Worm (Caenorhabditis elegans): ENCODE results near the gene C23G10.11.

C23G10.11 gene

ce11 chrIII:6195718-6196117, 19.7 kb downstream of the C23G10.11 start:
- no peak for TF ChIP-seq lsy-12 (tag; optimal IDR thresholded peaks at IDR 0.05)
- no peak for TF ChIP-seq snpc-4 (tag; optimal IDR thresholded peaks at IDR 0.05)
- TF ChIP-seq nhr-28 (tag; optimal IDR thresholded peaks at IDR 0.05), result no peak
- no peak for TF ChIP-seq egl-27 (tag; optimal IDR thresholded peaks at IDR 0.05)

- no peak for TF ChIP-seq nhr-77 (tag; optimal IDR thresholded peaks at IDR 0.05)
- TF ChIP-seq aly-2 (tag; optimal IDR thresholded peaks at IDR 0.05), result no peak
- TF ChIP-seq fkh-2 (tag; optimal IDR thresholded peaks at IDR 0.05), result no peak
- no peak for TF ChIP-seq ceh-82 (tag; optimal IDR thresholded peaks at IDR 0.05)
- TF ChIP-seq mdl-1 (tag; optimal IDR thresholded peaks at IDR 0.05), result no peak
- TF ChIP-seq ztf-11 (tag; optimal IDR thresholded peaks at IDR 0.05), result no peak
- TF ChIP-seq ceh-9 (tag; optimal IDR thresholded peaks at IDR 0.05), result no peak
- no peak for TF ChIP-seq snpc-4 (tag; optimal IDR thresholded peaks at IDR 0.05)
- TF ChIP-seq fos-1 (tag; optimal IDR thresholded peaks at IDR 0.05), result no peak
- TF ChIP-seq unc-39 (tag; optimal IDR thresholded peaks at IDR 0.05), result no peak
- no peak for TF ChIP-seq nhr-25 (tag; optimal IDR thresholded peaks at IDR 0.05)
- TF ChIP-seq tbx-2 (tag; optimal IDR thresholded peaks at IDR 0.05), result no peak
Measured at ce11 chrIII:6194480-6194879, 20.9 kb downstream of the C23G10.11 start, which contains the start of gene ugt-66. ugt-66 (minus strand) TSS chrIII:6194580.

ce11 chrIII:6190810-6191209, 24.6 kb downstream of the C23G10.11 start, which contains the start of gene C23G10.5:
C23G10.5 (plus strand) TSS chrIII:6191110.
- TF ChIP-seq aly-2 (tag; optimal IDR thresholded peaks at IDR 0.05) (no peak), egl-5 (tag; optimal IDR thresholded peaks at IDR 0.05) (no peak), ztf-4 (tag; optimal IDR thresholded peaks at IDR 0.05) (no peak), ama-1 (optimal IDR thresholded peaks at IDR 0.05) (no peak), nhr-237 (tag; optimal IDR thresholded peaks at IDR 0.05) (no peak), pqm-1 (tag; optimal IDR thresholded peaks at IDR 0.05) (no peak), nhr-76 (tag; optimal IDR thresholded peaks at IDR 0.05) (no peak), ceh-82 (tag; optimal IDR thresholded peaks at IDR 0.05) (no peak), nhr-67 (tag; optimal IDR thresholded peaks at IDR 0.05) (no peak), nhr-11 (tag; optimal IDR thresholded peaks at IDR 0.05) (no peak), elt-1 (tag; optimal IDR thresholded peaks at IDR 0.05) (no peak), ceh-28 (tag; optimal IDR thresholded peaks at IDR 0.05) (no peak)

ce11 chrIII:6183118-6183517, 32.3 kb downstream of the C23G10.11 start, which contains the start of gene nas-28:
nas-28 (minus strand) TSS chrIII:6183218.
- TF ChIP-seq mdl-1 (tag; optimal IDR thresholded peaks at IDR 0.05), result no peak
- no peak for TF ChIP-seq zag-1 (tag; optimal IDR thresholded peaks at IDR 0.05)
- no peak for TF ChIP-seq eor-1 (tag; optimal IDR thresholded peaks at IDR 0.05)
- no peak for TF ChIP-seq ceh-16 (tag; optimal IDR thresholded peaks at IDR 0.05)
- no peak for TF ChIP-seq egl-5 (tag; optimal IDR thresholded peaks at IDR 0.05)
- no peak for TF ChIP-seq egl-27 (tag; optimal IDR thresholded peaks at IDR 0.05)
- TF ChIP-seq fkh-2 (tag; optimal IDR thresholded peaks at IDR 0.05), result no peak
- TF ChIP-seq hmg-11 (tag; optimal IDR thresholded peaks at IDR 0.05), result no peak
- no peak for TF ChIP-seq nhr-12 (tag; optimal IDR thresholded peaks at IDR 0.05)
- TF ChIP-seq nhr-11 (tag; optimal IDR thresholded peaks at IDR 0.05), result no peak
- TF ChIP-seq ZK546.5 (tag; optimal IDR thresholded peaks at IDR 0.05), result no peak
- TF ChIP-seq tbx-2 (tag; optimal IDR thresholded peaks at IDR 0.05), result no peak
- no peak for TF ChIP-seq snpc-4 (tag; optimal IDR thresholded peaks at IDR 0.05)
- no peak for TF ChIP-seq lin-39 (tag; optimal IDR thresholded peaks at IDR 0.05)

- TF ChIP-seq snpc-4 (tag; optimal IDR thresholded peaks at IDR 0.05), result no peak
- TF ChIP-seq jun-1 (tag; optimal IDR thresholded peaks at IDR 0.05), result peak; percentile 51
- TF ChIP-seq ceh-16 (tag; optimal IDR thresholded peaks at IDR 0.05), result no peak
- no peak for TF ChIP-seq tbx-2 (tag; optimal IDR thresholded peaks at IDR 0.05)
- TF ChIP-seq elt-2 (tag; optimal IDR thresholded peaks at IDR 0.05), result peak; percentile 96
- TF ChIP-seq pqm-1 (tag; optimal IDR thresholded peaks at IDR 0.05), result peak; percentile 87
- TF ChIP-seq R02D3.7 (tag; optimal IDR thresholded peaks at IDR 0.05), result no peak
- TF ChIP-seq mml-1 (tag; optimal IDR thresholded peaks at IDR 0.05), result no peak
- no peak for TF ChIP-seq nhr-67 (tag; optimal IDR thresholded peaks at IDR 0.05)
- TF ChIP-seq nhr-237 (tag; optimal IDR thresholded peaks at IDR 0.05), result no peak
- no peak for TF ChIP-seq aly-2 (tag; optimal IDR thresholded peaks at IDR 0.05)
- TF ChIP-seq ztf-4 (tag; optimal IDR thresholded peaks at IDR 0.05), result no peak
- TF ChIP-seq elt-3 (tag; optimal IDR thresholded peaks at IDR 0.05), result no peak
- no peak for TF ChIP-seq ama-1 (optimal IDR thresholded peaks at IDR 0.05)
- TF ChIP-seq ceh-82 (tag; optimal IDR thresholded peaks at IDR 0.05), result no peak
- TF ChIP-seq nhr-11 (tag; optimal IDR thresholded peaks at IDR 0.05), result no peak
- no peak for TF ChIP-seq nhr-25 (tag; optimal IDR thresholded peaks at IDR 0.05)
- TF ChIP-seq nhr-76 (tag; optimal IDR thresholded peaks at IDR 0.05), result no peak
- TF ChIP-seq lsy-12 (tag; optimal IDR thresholded peaks at IDR 0.05), result no peak
- TF ChIP-seq nhr-43 (tag; optimal IDR thresholded peaks at IDR 0.05; ENCODE audit: poor library complexity, severe bottlenecking), result no peak
- no peak for TF ChIP-seq ceh-28 (tag; optimal IDR thresholded peaks at IDR 0.05)
- TF ChIP-seq ceh-9 (tag; optimal IDR thresholded peaks at IDR 0.05), result no peak
- no peak for TF ChIP-seq fos-1 (tag; optimal IDR thresholded peaks at IDR 0.05)
- peak; percentile 66 for TF ChIP-seq skn-1 (tag; optimal IDR thresholded peaks at IDR 0.05)
- peak; percentile 55 for TF ChIP-seq pha-4 (tag; optimal IDR thresholded peaks at IDR 0.05)
Measured at ce11 chrIII:6180294-6180693, 35.1 kb downstream of the C23G10.11 start.
